Fruit fly (Drosophila melanogaster) whole organism, adult: Measurements from ENCODE around the gene SMC6.

ENCODE experiments used
- CG11617 ChIP-seq: fragments of 200-800 bp; sonication (Bioruptor generic); optimal IDR thresholded peaks from 2 replicates; lab custom pipeline; 2017; ENCODE audit warnings: mild to moderate bottlenecking, missing biosample characterization, missing genetic modification reagents, missing genetic modification characterization
- CG12768 ChIP-seq: fragments of 200-800 bp; sonication (Bioruptor generic); optimal IDR thresholded peaks from 2 replicates; lab custom pipeline; 2017; ENCODE audit warnings: missing biosample characterization, missing genetic modification characterization, mild to moderate bottlenecking, moderate library complexity, missing genetic modification reagents
- CG14711 ChIP-seq: fragments of 200-800 bp; sonication (Bioruptor generic); optimal IDR thresholded peaks from 2 replicates; lab custom pipeline; 2018; ENCODE audit warnings: missing biosample characterization, mild to moderate bottlenecking, missing genetic modification characterization, moderate library complexity
- CG5204 ChIP-seq: fragments of 200-800 bp; sonication (Bioruptor generic); optimal IDR thresholded peaks from 2 replicates; lab custom pipeline; 2016; ENCODE audit warnings: missing biosample characterization, missing genetic modification characterization
- CG7101 ChIP-seq: fragments of 200-800 bp; sonication (Bioruptor generic); optimal IDR thresholded peaks from 2 replicates; lab custom pipeline; 2018; ENCODE audit warnings: missing biosample characterization, mild to moderate bottlenecking, missing genetic modification characterization, moderate library complexity
- Clk ChIP-seq: fragments of 200-800 bp; sonication (Bioruptor generic); optimal IDR thresholded peaks from 2 replicates; lab custom pipeline; 2017; ENCODE audit warnings: missing biosample characterization, missing genetic modification characterization
- Crg-1 ChIP-seq: fragments of 200-800 bp; sonication (Bioruptor generic); optimal IDR thresholded peaks from 2 replicates; lab custom pipeline; 2016; ENCODE audit warnings: missing biosample characterization, missing genetic modification characterization
- Hr96 ChIP-seq: fragments of 200-800 bp; sonication (Bioruptor generic); optimal IDR thresholded peaks from 2 replicates; lab custom pipeline; 2016; ENCODE audit warnings: missing biosample characterization, missing genetic modification characterization
- ovo ChIP-seq: fragments of 200-800 bp; sonication (Bioruptor generic); optimal IDR thresholded peaks from 2 replicates; lab custom pipeline; 2016; ENCODE audit warnings: missing biosample characterization, missing genetic modification characterization
- tj ChIP-seq: fragments of 200-800 bp; sonication (Bioruptor generic); optimal IDR thresholded peaks from 3 replicates; lab custom pipeline; 2017; ENCODE audit warnings: missing biosample characterization, mild to moderate bottlenecking, missing genetic modification characterization, moderate library complexity
- toe ChIP-seq: fragments of 200-800 bp; sonication (Bioruptor generic); optimal IDR thresholded peaks from 2 replicates; lab custom pipeline; 2016; ENCODE audit warnings: missing biosample characterization, missing genetic modification characterization

- peak; percentile 84 for TF ChIP-seq CG7101 (tag; lab: Kevin White, UChicago)
- no peak for TF ChIP-seq Clk (GFP tag; lab: Kevin White, UChicago)
- TF ChIP-seq tj (GFP tag; lab: Kevin White, UChicago) = peak; percentile 64
- TF ChIP-seq Hr96 (GFP tag; lab: Kevin White, UChicago) = peak; percentile 90
- TF ChIP-seq CG12768 (GFP tag; lab: Kevin White, UChicago) = peak; percentile 67
- TF ChIP-seq ovo (GFP tag; lab: Kevin White, UChicago) = peak; percentile 90
- TF ChIP-seq toe (GFP tag; lab: Kevin White, UChicago) = peak; percentile 87
- TF ChIP-seq CG14711 (tag; lab: Kevin White, UChicago) = peak; percentile 39
- TF ChIP-seq CG11617 (GFP tag; lab: Kevin White, UChicago) = peak; percentile 90
- no peak for TF ChIP-seq CG5204 (GFP tag; lab: Kevin White, UChicago)
- TF ChIP-seq Crg-1 (GFP tag; lab: Kevin White, UChicago) = peak; percentile 90
Measured at dm6 chr3R:24230423-24231205, 37.4 kb upstream of the SMC6 start, which contains the start of gene mask.
